Worm (Caenorhabditis elegans): ENCODE results near the gene F59E12.3.

Gene F59E12.3

ce11 chrII:5649236-5650004 is 11.3 kb downstream of the F59E12.3 start, which contains the start of the genes sam-4, F59E12.17 and zyg-1:
sam-4 (minus strand) TSS chrII:5649286.
F59E12.17 (minus strand) TSS chrII:5649470.
zyg-1 (plus strand) TSS chrII:5649748.
- TF ChIP-seq lin-11 (tag; optimal IDR thresholded peaks at IDR 0.05): no peak
- TF ChIP-seq zag-1 (tag; optimal IDR thresholded peaks at IDR 0.05): no peak
- TF ChIP-seq nhr-129 (tag; optimal IDR thresholded peaks at IDR 0.05): peak; percentile 78
- TF ChIP-seq sma-9 (GFP tag; optimal IDR thresholded peaks at IDR 0.05): no peak
- no peak for TF ChIP-seq sma-9 (tag; optimal IDR thresholded peaks at IDR 0.05)
- no peak for TF ChIP-seq nhr-237 (tag; optimal IDR thresholded peaks at IDR 0.05)
- no peak for TF ChIP-seq egl-27 (tag; optimal IDR thresholded peaks at IDR 0.05)
- no peak for TF ChIP-seq mab-5 (tag; optimal IDR thresholded peaks at IDR 0.05)
- no peak for TF ChIP-seq ztf-11 (tag; optimal IDR thresholded peaks at IDR 0.05)
- TF ChIP-seq ceh-16 (tag; optimal IDR thresholded peaks at IDR 0.05): no peak
- TF ChIP-seq dmd-4 (tag; optimal IDR thresholded peaks at IDR 0.05): no peak
- no peak for TF ChIP-seq Y55F3AM.14 (GFP tag; optimal IDR thresholded peaks at IDR 0.05)
- TF ChIP-seq unc-62 (GFP tag; optimal IDR thresholded peaks at IDR 0.05): no peak
- TF ChIP-seq nhr-12 (tag; optimal IDR thresholded peaks at IDR 0.05): no peak
- TF ChIP-seq ceh-82 (tag; optimal IDR thresholded peaks at IDR 0.05): no peak
- peak; percentile 20 for TF ChIP-seq snpc-4 (tag; optimal IDR thresholded peaks at IDR 0.05)
- TF ChIP-seq unc-55 (GFP tag; optimal IDR thresholded peaks at IDR 0.05): peak; percentile 93
- TF ChIP-seq sma-3 (GFP tag; optimal IDR thresholded peaks at IDR 0.05): peak; percentile 42
- TF ChIP-seq nhr-10 (tag; optimal IDR thresholded peaks at IDR 0.05): no peak
- TF ChIP-seq F13H6.1 (tag; optimal IDR thresholded peaks at IDR 0.05): peak; percentile 20
- no peak for TF ChIP-seq ZK546.5 (tag; optimal IDR thresholded peaks at IDR 0.05)
- no peak for TF ChIP-seq elt-3 (tag; optimal IDR thresholded peaks at IDR 0.05)
- TF ChIP-seq fos-1 (tag; optimal IDR thresholded peaks at IDR 0.05): peak; percentile 41
- no peak for TF ChIP-seq unc-39 (tag; optimal IDR thresholded peaks at IDR 0.05)
- TF ChIP-seq alr-1 (tag; optimal IDR thresholded peaks at IDR 0.05): no peak
- no peak for TF ChIP-seq blmp-1 (tag; optimal IDR thresholded peaks at IDR 0.05; ENCODE audit: insufficient read depth)
- no peak for TF ChIP-seq elt-1 (tag; optimal IDR thresholded peaks at IDR 0.05)
- no peak for TF ChIP-seq nhr-6 (tag; optimal IDR thresholded peaks at IDR 0.05)
- no peak for TF ChIP-seq nhr-23 (tag; optimal IDR thresholded peaks at IDR 0.05)
- TF ChIP-seq lin-13 (GFP tag; optimal IDR thresholded peaks at IDR 0.05): no peak
- TF ChIP-seq nhr-21 (tag; optimal IDR thresholded peaks at IDR 0.05): no peak
- TF ChIP-seq crh-2 (tag; optimal IDR thresholded peaks at IDR 0.05): peak; percentile 56
- no peak for TF ChIP-seq skn-1 (tag; optimal IDR thresholded peaks at IDR 0.05)
- TF ChIP-seq R02D3.7 (tag; optimal IDR thresholded peaks at IDR 0.05): no peak
- no peak for TF ChIP-seq ztf-1 (GFP tag; conservative IDR thresholded peaks at IDR 0.05)
- no peak for TF ChIP-seq mbf-1 (tag; optimal IDR thresholded peaks at IDR 0.05)
- peak in 1 of 2 experiments; percentile 81 for TF ChIP-seq lsy-2 (tag; optimal IDR thresholded peaks at IDR 0.05)
- TF ChIP-seq nhr-11 (tag; optimal IDR thresholded peaks at IDR 0.05): no peak
- no peak for TF ChIP-seq aly-2 (tag; optimal IDR thresholded peaks at IDR 0.05)
- TF ChIP-seq nhr-25 (tag; optimal IDR thresholded peaks at IDR 0.05): no peak
- no peak for TF ChIP-seq mdl-1 (tag; optimal IDR thresholded peaks at IDR 0.05)
- TF ChIP-seq sem-4 (tag; optimal IDR thresholded peaks at IDR 0.05): no peak
- TF ChIP-seq nhr-77 (tag; optimal IDR thresholded peaks at IDR 0.05): no peak
- TF ChIP-seq C34F6.9 (tag; optimal IDR thresholded peaks at IDR 0.05): peak; percentile 84
- peak; percentile 53 for TF ChIP-seq gmeb-1 (tag; optimal IDR thresholded peaks at IDR 0.05)
- no peak for TF ChIP-seq ztf-4 (tag; optimal IDR thresholded peaks at IDR 0.05)
- no peak for TF ChIP-seq ama-1 (optimal IDR thresholded peaks at IDR 0.05)
- no peak for TF ChIP-seq lin-39 (tag; optimal IDR thresholded peaks at IDR 0.05)
- no peak for TF ChIP-seq peb-1 (tag; optimal IDR thresholded peaks at IDR 0.05)
